Worm (Caenorhabditis elegans) whole organism, L1 larva: ENCODE measurements around the gene F54D5.2.
A peak's percentile ranks its signal among the peaks of the same experiment; 100 is the strongest.

Source experiments
- ama-1 ChIP-seq: fragments of 150-350 bp; optimal IDR thresholded peaks from 2 replicates; lab custom pipeline; 2014
- lin-13 ChIP-seq: fragments of 150-350 bp; optimal IDR thresholded peaks from 2 replicates; lab custom pipeline; 2014; ENCODE audit warnings: missing biosample characterization, missing genetic modification reagents, missing genetic modification characterization
- lin-15B ChIP-seq: fragments of 150-350 bp; sonication (generic microtip); optimal IDR thresholded peaks from 3 replicates; lab custom pipeline; 2014; ENCODE audit warnings: missing biosample characterization, missing genetic modification characterization
- pqm-1 ChIP-seq: sonication (generic microtip); optimal IDR thresholded peaks from 3 replicates; lab custom pipeline; 2017; ENCODE audit warnings: missing biosample characterization, missing genetic modification characterization
- tbx-2 ChIP-seq: sonication (generic microtip); optimal IDR thresholded peaks from 2 replicates; lab custom pipeline; 2016; ENCODE audit warnings: missing genetic modification characterization, missing compliant biosample characterization
- ztf-4 ChIP-seq: fragments of 150-350 bp; optimal IDR thresholded peaks from 2 replicates; lab custom pipeline; 2014; ENCODE audit warnings: missing biosample characterization, missing genetic modification characterization

- no peak for TF ChIP-seq ama-1 (lab: Kevin White, UChicago)
- TF ChIP-seq pqm-1 (tag; lab: Kevin White, UChicago): no peak
- TF ChIP-seq tbx-2 (tag; lab: Kevin White, UChicago): peak; percentile 3
- TF ChIP-seq lin-15B (tag; lab: Kevin White, UChicago): no peak
- no peak for TF ChIP-seq ztf-4 (tag; lab: Kevin White, UChicago)
- no peak for TF ChIP-seq lin-13 (GFP tag; lab: Kevin White, UChicago)
Measured at ce11 chrII:11566970-11567711, 5.8 kb upstream of the F54D5.2 start, which contains the start of gene F54D5.5.
